Worm (Caenorhabditis elegans) whole organism, early embryonic: ENCODE measurements around the gene ergi-3.

ENCODE experiments used
- B0310.2 ChIP-seq: sonication (generic microtip); optimal IDR thresholded peaks from 2 replicates; lab custom pipeline; 2016; ENCODE audit warnings: mild to moderate bottlenecking, missing genetic modification characterization, missing compliant biosample characterization
- F13C5.2 ChIP-seq: sonication (generic microtip); optimal IDR thresholded peaks from 2 replicates; lab custom pipeline; 2017; ENCODE audit warnings: mild to moderate bottlenecking, missing genetic modification characterization, inconsistent platforms, missing compliant biosample characterization
- aly-1 ChIP-seq: sonication (generic microtip); optimal IDR thresholded peaks from 2 replicates; lab custom pipeline; 2016; ENCODE audit warnings: missing genetic modification characterization, missing compliant biosample characterization
- ama-1 ChIP-seq: fragments of 150-350 bp; optimal IDR thresholded peaks from 2 replicates; lab custom pipeline; 2014
- ceh-13 ChIP-seq: fragments of 200-800 bp; sonication (Bioruptor generic); optimal IDR thresholded peaks from 2 replicates; lab custom pipeline; 2018; ENCODE audit warnings: mild to moderate bottlenecking, missing genetic modification characterization, missing compliant biosample characterization
- ceh-36 ChIP-seq: sonication (generic microtip); optimal IDR thresholded peaks from 2 replicates; lab custom pipeline; 2016; ENCODE audit warnings: missing genetic modification characterization, inconsistent platforms, missing compliant biosample characterization
- hmbx-1 ChIP-seq: sonication (generic microtip); optimal IDR thresholded peaks from 2 replicates; lab custom pipeline; 2016; ENCODE audit warnings: mild to moderate bottlenecking, missing genetic modification characterization, missing compliant biosample characterization
- hmg-4 ChIP-seq: fragments of 200-800 bp; sonication (Bioruptor generic); optimal IDR thresholded peaks from 2 replicates; lab custom pipeline; 2018; ENCODE audit warnings: mild to moderate bottlenecking, missing genetic modification characterization, missing compliant biosample characterization
- hnd-1 ChIP-seq: sonication (generic microtip); optimal IDR thresholded peaks from 2 replicates; lab custom pipeline; 2016; ENCODE audit warnings: missing genetic modification characterization, missing compliant biosample characterization
- scrt-1 ChIP-seq: fragments of 200-800 bp; sonication (Bioruptor generic); IDR thresholded peaks from 2 replicates; pipeline ENCODE4 v1.3.6; 2022; ENCODE audit warnings: missing genetic modification characterization, missing compliant biosample characterization
- tbx-37 ChIP-seq: fragments of 200-800 bp; sonication (Bioruptor generic); conservative IDR thresholded peaks from 2 replicates; pipeline ENCODE4 v1.3.6; 2022; ENCODE audit warnings: missing genetic modification reagents, missing genetic modification characterization, missing compliant biosample characterization

DNA sequence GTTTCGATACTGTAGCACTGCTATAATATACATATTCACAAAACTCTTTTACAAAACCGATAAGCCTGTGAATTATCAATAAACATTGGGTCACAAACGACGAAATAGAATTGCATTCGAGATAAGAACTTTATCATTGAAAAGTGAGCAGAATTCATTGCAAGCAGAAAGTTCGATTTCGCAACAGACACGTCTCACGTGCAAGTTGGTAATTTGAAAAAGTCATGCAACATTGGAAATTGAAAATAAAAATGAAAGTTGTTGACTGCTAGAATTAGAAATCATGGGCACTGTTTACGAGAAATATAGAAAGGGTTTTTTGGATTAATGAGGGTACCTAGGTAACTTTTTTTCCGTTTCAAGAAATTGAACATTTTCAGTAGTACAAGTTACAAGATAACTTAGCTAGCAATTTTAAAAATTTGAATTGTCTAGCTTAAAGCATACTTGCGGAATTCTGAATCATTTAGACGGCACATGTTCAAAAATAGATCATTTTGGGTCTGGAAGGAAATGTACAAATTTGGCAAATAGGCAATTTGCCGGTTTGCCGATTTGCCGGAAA is 5.9 kb downstream of the ergi-3 start:
- TF ChIP-seq ama-1 (lab: Kevin White, UChicago) (no peak), hmg-4 (no peak), hnd-1 (no peak), scrt-1 (GFP tag; lab: Robert Waterston, UW) (no peak), hmbx-1 (tag; lab: Kevin White, UChicago) (no peak), ceh-13 (GFP tag; lab: Kevin White, UChicago) (no peak), aly-1 (tag; lab: Kevin White, UChicago) (no peak), F13C5.2 (no peak), B0310.2 (tag; lab: Kevin White, UChicago) (no peak), ceh-36 (tag; lab: Kevin White, UChicago) (no peak), tbx-37 (GFP tag; lab: Robert Waterston, UW) (no peak)
